Worm (Caenorhabditis elegans) whole organism, L2 larva: Measurements from ENCODE around the gene hgap-2.

Experiments used
- F13H6.1 ChIP-seq: sonication (generic microtip); optimal IDR thresholded peaks from 2 replicates; lab custom pipeline; 2016; ENCODE audit warnings: missing genetic modification characterization, missing compliant biosample characterization
- R02D3.7 ChIP-seq: fragments of 150-350 bp; optimal IDR thresholded peaks from 2 replicates; lab custom pipeline; 2014; ENCODE audit warnings: missing biosample characterization, missing genetic modification characterization
- ZK546.5 ChIP-seq: sonication (generic microtip); optimal IDR thresholded peaks from 2 replicates; lab custom pipeline; 2017; ENCODE audit warnings: missing biosample characterization, missing genetic modification characterization
- alr-1 ChIP-seq: fragments of 150-350 bp; optimal IDR thresholded peaks from 2 replicates; lab custom pipeline; 2014; ENCODE audit warnings: missing biosample characterization, missing genetic modification characterization
- aly-2 ChIP-seq: fragments of 150-350 bp; optimal IDR thresholded peaks from 2 replicates; lab custom pipeline; 2014; ENCODE audit warnings: missing biosample characterization, missing genetic modification characterization
- ama-1 ChIP-seq: fragments of 150-350 bp; optimal IDR thresholded peaks from 2 replicates; lab custom pipeline; 2018; ENCODE audit warnings: inconsistent platforms
- blmp-1 ChIP-seq: sonication (generic microtip); optimal IDR thresholded peaks from 2 replicates; lab custom pipeline; 2017; ENCODE audit warnings: missing genetic modification characterization, mild to moderate bottlenecking, missing compliant biosample characterization, antibody characterized with exemption, moderate library complexity; ENCODE audit not compliant: insufficient read depth
- ceh-82 ChIP-seq: fragments of 150-350 bp; optimal IDR thresholded peaks from 2 replicates; lab custom pipeline; 2014; ENCODE audit warnings: missing biosample characterization, missing genetic modification characterization
- dmd-4 ChIP-seq: sonication (generic microtip); optimal IDR thresholded peaks from 2 replicates; lab custom pipeline; 2017; ENCODE audit warnings: missing biosample characterization, missing genetic modification characterization
- egl-27 ChIP-seq: sonication (generic microtip); optimal IDR thresholded peaks from 3 replicates; lab custom pipeline; 2017; ENCODE audit warnings: missing biosample characterization, missing genetic modification reagents, missing genetic modification characterization
- fos-1 ChIP-seq: fragments of 150-350 bp; optimal IDR thresholded peaks from 2 replicates; lab custom pipeline; 2014; ENCODE audit warnings: missing biosample characterization, missing genetic modification characterization
- gmeb-1 ChIP-seq: fragments of 150-350 bp; optimal IDR thresholded peaks from 2 replicates; lab custom pipeline; 2014; ENCODE audit warnings: missing biosample characterization, missing genetic modification characterization
- lin-11 ChIP-seq: fragments of 150-350 bp; sonication (generic microtip); optimal IDR thresholded peaks from 2 replicates; lab custom pipeline; 2014; ENCODE audit warnings: missing biosample characterization, missing genetic modification characterization, inconsistent platforms, mixed read lengths
- lin-13 ChIP-seq: fragments of 150-350 bp; optimal IDR thresholded peaks from 2 replicates; lab custom pipeline; 2014; ENCODE audit warnings: missing biosample characterization, missing genetic modification reagents, missing genetic modification characterization
- lin-39 ChIP-seq: fragments of 150-350 bp; optimal IDR thresholded peaks from 2 replicates; lab custom pipeline; 2014; ENCODE audit warnings: missing biosample characterization, missing genetic modification reagents, missing genetic modification characterization
- lsy-2 ChIP-seq, 2 experiments: fragments of 150-350 bp in 1 of 2; sonication (generic microtip) in 1 of 2; optimal IDR thresholded peaks; 2 replicates each; lab custom pipeline; 2014 to 2017; ENCODE audit warnings: missing biosample characterization in 2 of 2, missing genetic modification characterization in 2 of 2
- mab-5 ChIP-seq: fragments of 150-350 bp; optimal IDR thresholded peaks from 2 replicates; lab custom pipeline; 2014; ENCODE audit warnings: missing biosample characterization, missing genetic modification characterization
- mbf-1 ChIP-seq: sonication (generic microtip); optimal IDR thresholded peaks from 2 replicates; lab custom pipeline; 2017; ENCODE audit warnings: missing biosample characterization, missing genetic modification characterization
- mdl-1 ChIP-seq, 2 experiments: fragments of 150-350 bp in 1 of 2; sonication (generic microtip) in 1 of 2; optimal IDR thresholded peaks; 2 replicates each; lab custom pipeline; 2017; ENCODE audit warnings: missing biosample characterization in 2 of 2, missing genetic modification characterization in 2 of 2
- nhr-10 ChIP-seq: sonication (generic microtip); optimal IDR thresholded peaks from 2 replicates; lab custom pipeline; 2017; ENCODE audit warnings: missing biosample characterization, missing genetic modification characterization
- nhr-129 ChIP-seq: fragments of 150-350 bp; optimal IDR thresholded peaks from 2 replicates; lab custom pipeline; 2014; ENCODE audit warnings: missing biosample characterization, missing genetic modification characterization
- nhr-237 ChIP-seq: fragments of 150-350 bp; optimal IDR thresholded peaks from 2 replicates; lab custom pipeline; 2014; ENCODE audit warnings: missing biosample characterization, missing genetic modification characterization
- nhr-25 ChIP-seq: fragments of 150-350 bp; sonication (generic microtip); optimal IDR thresholded peaks from 3 replicates; lab custom pipeline; 2014; ENCODE audit warnings: missing biosample characterization, missing genetic modification characterization
- nhr-6 ChIP-seq: fragments of 150-350 bp; optimal IDR thresholded peaks from 2 replicates; lab custom pipeline; 2014; ENCODE audit warnings: missing biosample characterization, missing genetic modification characterization
- sem-4 ChIP-seq: fragments of 150-350 bp; optimal IDR thresholded peaks from 2 replicates; lab custom pipeline; 2014; ENCODE audit warnings: missing biosample characterization, missing genetic modification reagents, missing genetic modification characterization
- skn-1 ChIP-seq: sonication (generic microtip); optimal IDR thresholded peaks from 2 replicates; lab custom pipeline; 2017; ENCODE audit warnings: missing biosample characterization, missing genetic modification characterization
- unc-39 ChIP-seq: fragments of 150-350 bp; optimal IDR thresholded peaks from 2 replicates; lab custom pipeline; 2014; ENCODE audit warnings: missing biosample characterization, missing genetic modification characterization
- unc-55 ChIP-seq: fragments of 150-350 bp; sonication (generic microtip); optimal IDR thresholded peaks from 3 replicates; lab custom pipeline; 2014; ENCODE audit warnings: missing biosample characterization, missing genetic modification reagents, missing genetic modification characterization
- unc-62 ChIP-seq: fragments of 150-350 bp; optimal IDR thresholded peaks from 2 replicates; lab custom pipeline; 2014; ENCODE audit warnings: missing biosample characterization, missing genetic modification reagents, missing genetic modification characterization
- zag-1 ChIP-seq: fragments of 150-350 bp; optimal IDR thresholded peaks from 2 replicates; lab custom pipeline; 2014; ENCODE audit warnings: missing biosample characterization, missing genetic modification characterization
- ztf-1 ChIP-seq: fragments of 200-800 bp; sonication (Bioruptor generic); conservative IDR thresholded peaks from 2 replicates; pipeline ENCODE4 v1.3.6; 2022; ENCODE audit warnings: missing genetic modification characterization, missing compliant biosample characterization
- ztf-11 ChIP-seq: sonication (generic microtip); optimal IDR thresholded peaks from 2 replicates; lab custom pipeline; 2017; ENCODE audit warnings: missing biosample characterization, missing genetic modification characterization

Gene hgap-2

DNA sequence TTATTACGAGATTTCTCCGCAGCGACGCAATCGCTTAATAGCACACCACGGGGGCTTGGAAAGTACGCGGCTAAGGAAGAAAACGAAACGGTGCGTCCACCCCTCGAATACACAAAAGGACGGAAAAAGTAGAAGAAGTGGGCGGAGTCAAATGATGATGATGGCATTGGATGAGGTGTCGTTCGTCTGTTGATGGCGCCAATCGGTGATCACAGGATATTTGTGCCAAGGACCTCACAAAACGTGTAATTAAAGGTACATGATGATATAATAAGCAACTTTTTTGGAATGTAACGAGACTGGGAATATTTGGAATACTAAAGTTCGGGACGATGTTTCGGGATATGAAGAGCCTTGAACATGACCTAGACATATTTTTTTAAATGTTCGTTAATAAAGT, 50.3 kb downstream of the hgap-2 start, which contains the start of gene cutl-12:
Gene cutl-12, minus strand, starts transcription at position 101 of the 400 bp plus-strand sequence.
- no peak for TF ChIP-seq ztf-11 (tag; lab: Kevin White, UChicago)
- no peak for TF ChIP-seq lsy-2 (tag; optimal IDR thresholded peaks at IDR 0.05; lab: Kevin White, UChicago)
- no peak for TF ChIP-seq unc-55
- no peak for TF ChIP-seq ztf-1 (GFP tag; lab: Robert Waterston, UW)

DNA sequence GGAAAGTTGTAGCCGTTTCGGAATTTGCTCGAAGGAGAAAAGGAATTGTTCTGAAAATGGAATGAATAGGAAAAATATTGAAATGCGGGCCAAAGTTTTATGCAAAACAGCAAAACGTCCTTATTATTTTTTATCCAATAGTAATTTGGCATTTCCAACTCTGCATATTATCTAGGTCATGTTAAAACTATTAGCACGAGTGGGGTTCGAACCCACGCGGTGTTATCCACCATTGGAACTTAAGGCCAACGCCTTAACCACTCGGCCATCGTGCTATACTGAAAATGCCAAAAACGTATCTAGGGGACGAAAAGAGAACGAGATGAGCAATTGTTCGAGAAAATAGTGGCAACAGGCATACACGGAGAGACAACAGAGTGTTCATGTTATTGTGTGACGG, 53.0 kb downstream of the hgap-2 start:
- TF ChIP-seq ceh-82 (tag; lab: Kevin White, UChicago) (no peak), F13H6.1 (tag; lab: Kevin White, UChicago) (no peak), skn-1 (no peak), sem-4 (tag; lab: Kevin White, UChicago) (no peak), nhr-6 (tag; lab: Kevin White, UChicago) (no peak), nhr-25 (tag; lab: Kevin White, UChicago) (no peak), lin-11 (tag; lab: Kevin White, UChicago) (no peak), egl-27 (tag; lab: Kevin White, UChicago) (no peak), lin-39 (tag; lab: Kevin White, UChicago) (no peak), gmeb-1 (no peak), ZK546.5 (tag; lab: Kevin White, UChicago) (no peak), R02D3.7 (tag; lab: Kevin White, UChicago) (no peak), dmd-4 (tag; lab: Kevin White, UChicago) (no peak), unc-39 (tag; lab: Kevin White, UChicago) (no peak)

DNA sequence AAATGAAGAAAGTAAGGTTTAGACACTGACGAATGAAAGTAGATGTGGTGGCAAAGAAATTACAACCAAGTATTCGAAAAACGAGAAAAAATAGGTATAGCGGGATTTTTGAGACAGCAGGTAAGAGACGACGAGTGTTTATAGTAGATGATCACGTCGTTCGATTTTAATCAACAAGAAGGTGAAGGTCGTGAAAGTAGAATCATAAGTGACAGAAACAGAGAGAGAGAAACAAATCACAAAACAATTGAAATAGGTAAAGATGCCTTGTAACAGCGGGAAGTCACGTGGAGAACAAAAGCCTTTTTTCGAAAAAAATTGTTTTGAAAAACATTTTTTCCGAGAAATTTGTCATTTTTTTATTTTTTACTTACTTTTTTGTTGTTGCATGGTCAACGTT, 54.6 kb downstream of the hgap-2 start, which contains the start of gene T22C8.6:
Gene T22C8.6, minus strand, starts transcription at position 194 of the 400 bp plus-strand sequence.
- TF ChIP-seq blmp-1 (tag; lab: Kevin White, UChicago) (peak; percentile 17), gmeb-1 (no peak)

DNA sequence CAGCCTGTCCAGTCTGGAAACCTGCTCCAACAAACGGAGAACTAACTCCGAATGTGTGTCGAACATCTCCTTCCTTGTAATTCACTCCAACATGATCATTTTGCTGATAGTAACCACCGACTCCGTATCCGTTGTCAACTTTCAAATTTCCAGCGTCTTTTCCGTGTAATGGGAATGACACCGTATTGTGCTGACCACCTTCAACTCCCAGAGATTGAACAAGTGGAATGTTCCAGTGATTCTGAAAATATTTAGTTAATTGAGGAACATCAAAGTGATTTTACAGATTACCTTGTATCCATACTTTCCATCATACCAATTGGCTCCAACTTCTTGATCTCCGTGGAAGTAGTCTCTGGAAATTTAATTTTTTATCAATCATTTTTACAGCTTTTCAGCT, 56.8 kb downstream of the hgap-2 start:
- no peak for TF ChIP-seq alr-1 (tag; lab: Kevin White, UChicago)
- TF ChIP-seq unc-55, result no peak
- TF ChIP-seq mdl-1 (tag; optimal IDR thresholded peaks at IDR 0.05; lab: Kevin White, UChicago), result no peak
- no peak for TF ChIP-seq ceh-82 (tag; lab: Kevin White, UChicago)
- TF ChIP-seq nhr-129 (tag; lab: Kevin White, UChicago), result no peak
- no peak for TF ChIP-seq mab-5 (tag; lab: Kevin White, UChicago)
- no peak for TF ChIP-seq nhr-10
- TF ChIP-seq ZK546.5 (tag; lab: Kevin White, UChicago), result no peak
- no peak for TF ChIP-seq zag-1 (tag; lab: Kevin White, UChicago)
- no peak for TF ChIP-seq F13H6.1 (tag; lab: Kevin White, UChicago)
- no peak for TF ChIP-seq mbf-1 (tag; lab: Kevin White, UChicago)
- TF ChIP-seq aly-2, result no peak

DNA sequence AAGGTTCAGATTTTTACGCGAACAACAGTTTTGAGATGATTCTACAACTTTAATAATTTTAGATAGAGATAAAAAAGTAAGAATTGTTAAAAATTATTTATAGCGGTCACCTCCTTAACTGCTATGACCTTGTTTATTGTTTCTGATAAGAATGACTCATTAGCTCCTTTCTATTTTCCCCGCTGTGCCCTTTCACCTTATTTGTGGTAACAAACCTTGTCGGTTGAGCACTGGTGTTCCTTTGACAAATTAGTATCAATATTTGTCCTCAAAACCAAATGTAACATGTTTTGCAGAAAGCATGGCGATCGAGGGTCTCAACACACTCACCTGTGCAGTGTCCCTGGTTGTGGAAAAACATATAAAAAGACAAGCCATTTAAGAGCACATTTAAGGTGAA, 58.1 kb downstream of the hgap-2 start:
- TF ChIP-seq ZK546.5 (tag; lab: Kevin White, UChicago) (no peak), mdl-1 (tag; optimal IDR thresholded peaks at IDR 0.05; lab: Kevin White, UChicago) (no peak), lsy-2 (tag; optimal IDR thresholded peaks at IDR 0.05; lab: Kevin White, UChicago) (no peak), zag-1 (tag; lab: Kevin White, UChicago) (no peak), unc-62 (GFP tag; lab: Kevin White, UChicago) (no peak), fos-1 (tag; lab: Kevin White, UChicago) (no peak), blmp-1 (tag; lab: Kevin White, UChicago) (no peak), nhr-237 (tag; lab: Kevin White, UChicago) (no peak), nhr-25 (tag; lab: Kevin White, UChicago) (no peak), skn-1 (no peak), lin-11 (tag; lab: Kevin White, UChicago) (no peak), unc-39 (tag; lab: Kevin White, UChicago) (no peak), ama-1 (lab: Kevin White, UChicago) (no peak), lin-13 (GFP tag; lab: Kevin White, UChicago) (no peak), unc-55 (no peak), nhr-129 (tag; lab: Kevin White, UChicago) (no peak), nhr-6 (tag; lab: Kevin White, UChicago) (no peak)
- TF ChIP-seq, all 48 proteins: peak for 0
